Fruit fly (Drosophila melanogaster) whole organism, embryonic: ENCODE results near the gene Muc11A.

ENCODE experiments used
- Atf6 ChIP-seq: fragments of 200-800 bp; sonication (Bioruptor generic); IDR thresholded peaks from 2 replicates; pipeline ENCODE4 v1.3.6; 2022; ENCODE audit warnings: missing biosample characterization, missing genetic modification characterization
- BEAF-32 ChIP-seq: fragments of 200-800 bp; sonication (Bioruptor generic); optimal IDR thresholded peaks from 3 replicates; lab custom pipeline; 2017; ENCODE audit warnings: missing biosample characterization, missing genetic modification characterization, mild to moderate bottlenecking, moderate library complexity, missing genetic modification reagents
- Bdp1 ChIP-seq: fragments of 200-800 bp; sonication (Bioruptor generic); optimal IDR thresholded peaks from 3 replicates; lab custom pipeline; 2016; ENCODE audit warnings: missing biosample characterization, missing genetic modification characterization
- Blimp-1 ChIP-seq: fragments of 200-800 bp; sonication (Bioruptor generic); optimal IDR thresholded peaks from 3 replicates; lab custom pipeline; 2018; ENCODE audit warnings: missing biosample characterization, missing genetic modification characterization, mild to moderate bottlenecking, moderate library complexity, missing genetic modification reagents
- CG11723 ChIP-seq: fragments of 200-800 bp; sonication (Bioruptor generic); optimal IDR thresholded peaks from 2 replicates; lab custom pipeline; 2017; ENCODE audit warnings: missing biosample characterization, mild to moderate bottlenecking, missing genetic modification characterization
- CG13287 ChIP-seq: fragments of 200-800 bp; sonication (Bioruptor generic); IDR thresholded peaks from 2 replicates; pipeline ENCODE4 v1.3.6; 2022; ENCODE audit warnings: missing biosample characterization, missing genetic modification characterization; ENCODE audit not compliant: partially characterized antibody
- CG14014 ChIP-seq: fragments of 200-800 bp; sonication (Bioruptor generic); IDR thresholded peaks from 2 replicates; pipeline ENCODE4 v1.3.6; 2022; ENCODE audit warnings: missing biosample characterization, missing genetic modification characterization
- CG16863 ChIP-seq: fragments of 200-800 bp; sonication (Bioruptor generic); optimal IDR thresholded peaks from 3 replicates; lab custom pipeline; 2016; ENCODE audit warnings: missing biosample characterization, missing genetic modification characterization
- CG17802 ChIP-seq: fragments of 200-800 bp; sonication (Bioruptor generic); optimal IDR thresholded peaks from 2 replicates; lab custom pipeline; 2018; ENCODE audit warnings: missing biosample characterization, mild to moderate bottlenecking, missing genetic modification characterization, moderate library complexity
- CG2116 ChIP-seq: fragments of 200-800 bp; sonication (Bioruptor generic); optimal IDR thresholded peaks from 3 replicates; lab custom pipeline; 2018; ENCODE audit warnings: missing biosample characterization, mild to moderate bottlenecking, missing genetic modification characterization
- CG34224 ChIP-seq: fragments of 200-800 bp; sonication (Bioruptor generic); IDR thresholded peaks from 3 replicates; pipeline ENCODE4 v1.3.6; 2022; ENCODE audit warnings: missing biosample characterization, missing genetic modification characterization; ENCODE audit not compliant: partially characterized antibody
- CG3847 ChIP-seq: fragments of 200-800 bp; sonication (Bioruptor generic); IDR thresholded peaks from 2 replicates; pipeline ENCODE4 v1.3.6; 2022; ENCODE audit warnings: missing biosample characterization, missing genetic modification characterization
- CG3995 ChIP-seq: fragments of 200-800 bp; sonication (Bioruptor generic); optimal IDR thresholded peaks from 3 replicates; lab custom pipeline; 2016; ENCODE audit warnings: missing biosample characterization, missing genetic modification characterization
- CG4360 ChIP-seq: fragments of 200-800 bp; sonication (Bioruptor generic); IDR thresholded peaks from 2 replicates; pipeline ENCODE4 v1.3.6; 2022; ENCODE audit warnings: missing biosample characterization, missing genetic modification characterization
- CG6765 ChIP-seq: fragments of 200-800 bp; sonication (Bioruptor generic); optimal IDR thresholded peaks from 3 replicates; lab custom pipeline; 2017; ENCODE audit warnings: missing biosample characterization, mild to moderate bottlenecking, missing genetic modification characterization
- CG7372 ChIP-seq: fragments of 200-800 bp; sonication (Bioruptor generic); IDR thresholded peaks from 2 replicates; pipeline ENCODE4 v1.3.6; 2022; ENCODE audit warnings: missing biosample characterization, missing genetic modification characterization
- CG8089 ChIP-seq: fragments of 200-800 bp; sonication (Bioruptor generic); optimal IDR thresholded peaks from 3 replicates; lab custom pipeline; 2016; ENCODE audit warnings: missing biosample characterization, missing genetic modification characterization
- Chrac-16 ChIP-seq: fragments of 200-800 bp; sonication (Bioruptor generic); optimal IDR thresholded peaks from 3 replicates; lab custom pipeline; 2016; ENCODE audit warnings: missing biosample characterization, missing genetic modification characterization
- GATAe ChIP-seq: fragments of 200-800 bp; sonication (Bioruptor generic); conservative IDR thresholded peaks from 2 replicates; pipeline ENCODE4 v1.3.6; 2022; ENCODE audit warnings: missing biosample characterization, missing genetic modification characterization
- HLH3B ChIP-seq: fragments of 200-800 bp; sonication (Bioruptor generic); IDR thresholded peaks from 2 replicates; pipeline ENCODE4 v1.3.6; 2022; ENCODE audit warnings: missing biosample characterization, missing genetic modification characterization
- HLH4C ChIP-seq: fragments of 200-800 bp; sonication (Bioruptor generic); IDR thresholded peaks from 3 replicates; pipeline ENCODE4 v1.3.6; 2022; ENCODE audit warnings: missing biosample characterization, missing genetic modification characterization; ENCODE audit not compliant: partially characterized antibody
- HLH54F ChIP-seq: fragments of 200-800 bp; sonication (Bioruptor generic); optimal IDR thresholded peaks from 3 replicates; lab custom pipeline; 2016; ENCODE audit warnings: missing biosample characterization, missing genetic modification characterization
- HLHmδ ChIP-seq: fragments of 200-800 bp; sonication (Bioruptor generic); optimal IDR thresholded peaks from 2 replicates; lab custom pipeline; 2018; ENCODE audit warnings: missing biosample characterization, mild to moderate bottlenecking, missing genetic modification characterization, moderate library complexity
- MBD-R2 ChIP-seq: fragments of 200-800 bp; sonication (Bioruptor generic); IDR thresholded peaks from 2 replicates; pipeline ENCODE4 v1.3.6; 2022; ENCODE audit warnings: missing biosample characterization, missing genetic modification characterization
- MESR4 ChIP-seq: fragments of 200-800 bp; sonication (Bioruptor generic); optimal IDR thresholded peaks from 2 replicates; lab custom pipeline; 2018; ENCODE audit warnings: missing biosample characterization, mild to moderate bottlenecking, missing genetic modification characterization, moderate library complexity
- Mes4 ChIP-seq: fragments of 200-800 bp; sonication (Bioruptor generic); optimal IDR thresholded peaks from 2 replicates; lab custom pipeline; 2016; ENCODE audit warnings: missing biosample characterization, missing genetic modification characterization
- NC2β ChIP-seq: fragments of 200-800 bp; sonication (Bioruptor generic); optimal IDR thresholded peaks from 2 replicates; lab custom pipeline; 2016; ENCODE audit warnings: missing biosample characterization, missing genetic modification characterization
- Oli ChIP-seq: fragments of 200-800 bp; sonication (Bioruptor generic); optimal IDR thresholded peaks from 2 replicates; lab custom pipeline; 2018; ENCODE audit warnings: missing biosample characterization, mild to moderate bottlenecking, missing genetic modification characterization, moderate library complexity
- Opbp ChIP-seq: fragments of 200-800 bp; sonication (Bioruptor generic); IDR thresholded peaks from 3 replicates; pipeline ENCODE4 v1.3.6; 2022; ENCODE audit warnings: missing biosample characterization, missing genetic modification characterization; ENCODE audit not compliant: partially characterized antibody
- Scr ChIP-seq: fragments of 200-800 bp; sonication (Bioruptor generic); IDR thresholded peaks from 2 replicates; pipeline ENCODE4 v1.3.6; 2022; ENCODE audit warnings: missing biosample characterization, missing genetic modification characterization; ENCODE audit not compliant: partially characterized antibody
- Sry-δ ChIP-seq: fragments of 200-800 bp; sonication (Bioruptor generic); optimal IDR thresholded peaks from 2 replicates; lab custom pipeline; 2016; ENCODE audit warnings: missing biosample characterization, missing genetic modification characterization
- YL-1 ChIP-seq: fragments of 200-800 bp; sonication (Bioruptor generic); optimal IDR thresholded peaks from 3 replicates; lab custom pipeline; 2017; ENCODE audit warnings: missing biosample characterization, mild to moderate bottlenecking, missing genetic modification characterization
- al ChIP-seq: fragments of 200-800 bp; sonication (Bioruptor generic); IDR thresholded peaks from 2 replicates; pipeline ENCODE4 v1.3.6; 2022; ENCODE audit warnings: missing biosample characterization, missing genetic modification characterization
- cas ChIP-seq: fragments of 200-800 bp; sonication (Bioruptor generic); IDR thresholded peaks from 2 replicates; pipeline ENCODE4 v1.3.6; 2022; ENCODE audit warnings: missing biosample characterization, missing genetic modification characterization
- chm ChIP-seq: fragments of 200-800 bp; sonication (Bioruptor generic); IDR thresholded peaks from 2 replicates; pipeline ENCODE4 v1.3.6; 2022; ENCODE audit warnings: missing biosample characterization, missing genetic modification characterization
- crp ChIP-seq, 2 experiments: fragments of 200-800 bp; sonication (Bioruptor generic); optimal IDR thresholded peaks; 2 replicates in 1 of 2; 3 replicates in 1 of 2; lab custom pipeline; 2017; ENCODE audit warnings: missing biosample characterization in 2 of 2, missing genetic modification characterization in 2 of 2, mild to moderate bottlenecking in 1 of 2, moderate library complexity in 1 of 2
- cwo ChIP-seq: fragments of 200-800 bp; sonication (Bioruptor generic); optimal IDR thresholded peaks from 3 replicates; lab custom pipeline; 2017; ENCODE audit warnings: missing biosample characterization, missing genetic modification characterization, mild to moderate bottlenecking, moderate library complexity, missing genetic modification reagents
- dan ChIP-seq: fragments of 200-800 bp; sonication (Bioruptor generic); IDR thresholded peaks from 2 replicates; pipeline ENCODE4 v1.3.6; 2022; ENCODE audit warnings: missing biosample characterization, missing genetic modification characterization
- danr ChIP-seq: fragments of 200-800 bp; sonication (Bioruptor generic); IDR thresholded peaks from 2 replicates; pipeline ENCODE4 v1.3.6; 2022; ENCODE audit warnings: missing biosample characterization, missing genetic modification characterization
- disco-r ChIP-seq: fragments of 200-800 bp; sonication (Bioruptor generic); optimal IDR thresholded peaks from 2 replicates; lab custom pipeline; 2016; ENCODE audit warnings: missing biosample characterization, missing genetic modification characterization
- dmrt11E ChIP-seq: fragments of 200-800 bp; sonication (Bioruptor generic); optimal IDR thresholded peaks from 3 replicates; lab custom pipeline; 2018; ENCODE audit warnings: missing biosample characterization, mild to moderate bottlenecking, missing genetic modification characterization, moderate library complexity
- dysf ChIP-seq: fragments of 200-800 bp; sonication (Bioruptor generic); IDR thresholded peaks from 3 replicates; pipeline ENCODE4 v1.3.6; 2022; ENCODE audit warnings: missing biosample characterization, missing genetic modification characterization
- exex ChIP-seq: fragments of 200-800 bp; sonication (Bioruptor generic); optimal IDR thresholded peaks from 4 replicates; lab custom pipeline; 2018; ENCODE audit warnings: missing biosample characterization, mild to moderate bottlenecking, missing genetic modification characterization, moderate library complexity
- h ChIP-seq: fragments of >200 bp; optimal IDR thresholded peaks from 2 replicates; lab custom pipeline; 2017
- hb ChIP-seq: fragments of 200-800 bp; sonication (Bioruptor generic); IDR thresholded peaks from 3 replicates; pipeline ENCODE4 v1.3.6; 2022; ENCODE audit warnings: missing biosample characterization, missing genetic modification characterization; ENCODE audit not compliant: partially characterized antibody
- hbn ChIP-seq: fragments of 200-800 bp; sonication (Bioruptor generic); IDR thresholded peaks from 2 replicates; pipeline ENCODE4 v1.3.6; 2022; ENCODE audit warnings: missing biosample characterization, missing genetic modification characterization; ENCODE audit not compliant: partially characterized antibody
- jing ChIP-seq: fragments of 200-800 bp; sonication (Bioruptor generic); optimal IDR thresholded peaks from 2 replicates; lab custom pipeline; 2018; ENCODE audit warnings: missing biosample characterization, mild to moderate bottlenecking, missing genetic modification characterization
- ken ChIP-seq: fragments of 200-800 bp; sonication (Bioruptor generic); IDR thresholded peaks from 3 replicates; pipeline ENCODE4 v1.3.6; 2022; ENCODE audit warnings: missing biosample characterization, missing genetic modification characterization
- lmd ChIP-seq: fragments of 200-800 bp; sonication (Bioruptor generic); IDR thresholded peaks from 2 replicates; pipeline ENCODE4 v1.3.6; 2022; ENCODE audit warnings: missing biosample characterization, missing genetic modification characterization
- lov ChIP-seq, 2 experiments: fragments of 200-800 bp in 1 of 2; fragments of >200 bp in 1 of 2; sonication (Bioruptor generic) in 1 of 2; IDR thresholded peaks in 1 of 2; optimal IDR thresholded peaks in 1 of 2; 2 replicates in 1 of 2; 3 replicates in 1 of 2; pipeline versions ENCODE4 v1.3.6 to Lab custom; 2017 to 2022; ENCODE audit warnings: missing biosample characterization in 1 of 2, missing genetic modification characterization in 1 of 2
- repo ChIP-seq: fragments of 200-800 bp; sonication (Bioruptor generic); optimal IDR thresholded peaks from 2 replicates; lab custom pipeline; 2016; ENCODE audit warnings: missing biosample characterization, missing genetic modification characterization

The Muc11A gene

dm6 chrX:12020857-12021256 lies 38.7 kb upstream of the Muc11A start, which contains the start of gene Tango4 (continued):
- no peak for TF ChIP-seq h (lab: Kevin White, UChicago)
- no peak for TF ChIP-seq lmd (GFP tag; lab: Robert Waterston, UW)
- no peak for TF ChIP-seq Mes4 (GFP tag; lab: Kevin White, UChicago)
- peak; percentile 32 for TF ChIP-seq HLH4C (GFP tag; lab: Robert Waterston, UW)
- no peak for TF ChIP-seq exex
- peak; percentile 31 for TF ChIP-seq CG13287 (GFP tag; lab: Robert Waterston, UW)
- no peak for TF ChIP-seq CG6765 (GFP tag; lab: Kevin White, UChicago)
- no peak for TF ChIP-seq CG7372 (GFP tag; lab: Robert Waterston, UW)
- no peak for TF ChIP-seq GATAe
- no peak for TF ChIP-seq CG3995 (GFP tag; lab: Kevin White, UChicago)
- TF ChIP-seq cas (GFP tag; lab: Robert Waterston, UW), result no peak
- TF ChIP-seq CG34224, result 0 out of 3 replicates have a peak, but pooled peaks have one; percentile 25
- no peak for TF ChIP-seq Bdp1
- TF ChIP-seq MESR4 (GFP tag; lab: Kevin White, UChicago), result peak; percentile 11
- TF ChIP-seq ken (GFP tag; lab: Robert Waterston, UW), result no peak
- peak; percentile 26 for TF ChIP-seq BEAF-32 (GFP tag; lab: Kevin White, UChicago)
- TF ChIP-seq Opbp (GFP tag; lab: Robert Waterston, UW), result 0 out of 3 replicates have a peak, but pooled peaks have one; percentile 35
- TF ChIP-seq CG4360 (GFP tag; lab: Robert Waterston, UW), result no peak
- no peak for TF ChIP-seq CG8089 (GFP tag; lab: Kevin White, UChicago)
- no peak for TF ChIP-seq repo (GFP tag; lab: Kevin White, UChicago)
- TF ChIP-seq Atf6 (GFP tag; lab: Robert Waterston, UW), result no peak
- TF ChIP-seq CG17802 (tag; lab: Kevin White, UChicago), result no peak
- TF ChIP-seq al (GFP tag; lab: Robert Waterston, UW), result no peak
- no peak for TF ChIP-seq jing
- TF ChIP-seq hb, result peak; percentile 66; the same call in 2 of the 3 replicates
- TF ChIP-seq CG16863 (GFP tag; lab: Kevin White, UChicago), result no peak
- TF ChIP-seq YL-1, result peak; percentile 13
- TF ChIP-seq HLH54F (GFP tag; lab: Kevin White, UChicago), result no peak
- no peak for TF ChIP-seq disco-r (GFP tag; lab: Kevin White, UChicago)
- no peak for TF ChIP-seq Oli (tag; lab: Kevin White, UChicago)
- TF ChIP-seq hbn (GFP tag; lab: Robert Waterston, UW), result no peak
- TF ChIP-seq dan, result no peak
- 0 out of 2 replicates have a peak, but pooled peaks have one; percentile 23 for TF ChIP-seq Scr (GFP tag; lab: Robert Waterston, UW)
- TF ChIP-seq CG14014 (GFP tag; lab: Robert Waterston, UW), result no peak
- peak in 1 of 2 experiments; percentile 59 for TF ChIP-seq crp (GFP tag; optimal IDR thresholded peaks at IDR 0.05; lab: Kevin White, UChicago)
- TF ChIP-seq chm, result no peak
- TF ChIP-seq CG11723, result no peak
- no peak for TF ChIP-seq CG3847
- TF ChIP-seq danr, result no peak
- no peak for TF ChIP-seq Chrac-16 (GFP tag; lab: Kevin White, UChicago)
- TF ChIP-seq dysf (GFP tag; lab: Robert Waterston, UW), result no peak
- TF ChIP-seq HLHmδ (GFP tag; lab: Kevin White, UChicago), result no peak
- TF ChIP-seq HLH3B (GFP tag; lab: Robert Waterston, UW), result no peak
- TF ChIP-seq Blimp-1 (GFP tag; lab: Kevin White, UChicago), result no peak
- no peak for TF ChIP-seq Sry-δ (GFP tag; lab: Kevin White, UChicago)
- no peak for TF ChIP-seq cwo (GFP tag; lab: Kevin White, UChicago)
- TF ChIP-seq lov (optimal IDR thresholded peaks at IDR 0.05; lab: Kevin White, UChicago), result no peak
- TF ChIP-seq lov (GFP tag; IDR thresholded peaks at IDR 0.05; lab: Robert Waterston, UW), result no peak
- TF ChIP-seq MBD-R2, result peak; percentile 88
- no peak for TF ChIP-seq NC2β (GFP tag; lab: Kevin White, UChicago)
- TF ChIP-seq dmrt11E, result no peak
- TF ChIP-seq CG2116 (GFP tag; lab: Kevin White, UChicago), result peak; percentile 29
